Worm (Caenorhabditis elegans) whole organism, mixed stage, embryonic: ENCODE data around the gene rnf-5.

Source experiments
- blmp-1 ChIP-seq: fragments of 150-350 bp; optimal IDR thresholded peaks from 2 replicates; lab custom pipeline; 2014; ENCODE audit warnings: missing biosample characterization, missing genetic modification characterization
- drap-1 ChIP-seq: fragments of 200-800 bp; sonication (Bioruptor generic); optimal IDR thresholded peaks from 3 replicates; lab custom pipeline; 2018; ENCODE audit warnings: mild to moderate bottlenecking, missing genetic modification characterization, missing compliant biosample characterization
- hlh-1 ChIP-seq: fragments of 150-350 bp; optimal IDR thresholded peaks from 2 replicates; lab custom pipeline; 2014; ENCODE audit warnings: missing biosample characterization, missing genetic modification reagents, missing genetic modification characterization
- mab-5 ChIP-seq: fragments of 150-350 bp; optimal IDR thresholded peaks from 2 replicates; lab custom pipeline; 2014; ENCODE audit warnings: missing biosample characterization, missing genetic modification characterization
- nhr-12 ChIP-seq: fragments of 150-350 bp; optimal IDR thresholded peaks from 2 replicates; lab custom pipeline; 2014; ENCODE audit warnings: missing biosample characterization, missing genetic modification characterization
- nhr-28 ChIP-seq: fragments of 150-350 bp; optimal IDR thresholded peaks from 2 replicates; lab custom pipeline; 2014; ENCODE audit warnings: missing biosample characterization, missing genetic modification characterization
- unc-62 ChIP-seq: fragments of 150-350 bp; optimal IDR thresholded peaks from 2 replicates; lab custom pipeline; 2014; ENCODE audit warnings: missing biosample characterization, missing genetic modification reagents, missing genetic modification characterization
- ztf-11 ChIP-seq: fragments of 150-350 bp; optimal IDR thresholded peaks from 2 replicates; lab custom pipeline; 2014; ENCODE audit warnings: missing biosample characterization, missing genetic modification characterization

DNA sequence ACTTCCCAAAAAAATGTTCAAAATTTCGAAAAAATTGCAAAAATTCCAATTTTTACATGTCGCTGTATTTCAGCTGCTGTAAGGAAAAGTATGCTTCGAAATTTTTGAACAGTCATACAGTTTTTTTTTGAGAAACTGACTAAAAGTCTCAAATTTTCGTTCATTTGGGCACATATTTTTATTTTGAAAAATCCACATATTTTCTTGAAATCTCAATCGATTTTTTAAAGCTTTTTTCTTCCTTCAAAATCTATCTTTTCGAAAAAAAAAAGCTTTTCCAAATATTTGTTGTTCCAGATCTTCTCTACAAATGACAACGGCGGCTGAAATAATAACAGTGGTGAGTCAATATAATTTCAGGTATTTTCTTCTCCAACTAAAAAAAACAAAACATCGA lies 30.3 kb upstream of the rnf-5 start, which contains the start of gene asd-1:
- no peak for TF ChIP-seq hlh-1 (tag; lab: Kevin White, UChicago)
- TF ChIP-seq nhr-28 (tag; lab: Kevin White, UChicago): no peak
- no peak for TF ChIP-seq ztf-11 (tag; lab: Kevin White, UChicago)
- no peak for TF ChIP-seq blmp-1 (tag; lab: Kevin White, UChicago)
- TF ChIP-seq mab-5 (tag; lab: Kevin White, UChicago): no peak
- TF ChIP-seq nhr-12 (tag; lab: Kevin White, UChicago): no peak
- no peak for TF ChIP-seq drap-1 (GFP tag; lab: Kevin White, UChicago)
- TF ChIP-seq unc-62 (GFP tag; lab: Kevin White, UChicago): no peak
